Fruit fly (Drosophila melanogaster) whole organism, embryonic: Measurements from ENCODE around the gene CG5515.

Experiments
- Aef1 ChIP-seq: fragments of 200-800 bp; sonication (Bioruptor generic); IDR thresholded peaks from 3 replicates; pipeline ENCODE4 v1.3.6; 2022; ENCODE audit warnings: missing biosample characterization, missing genetic modification characterization
- BEAF-32 ChIP-seq: fragments of 200-800 bp; sonication (Bioruptor generic); optimal IDR thresholded peaks from 3 replicates; lab custom pipeline; 2017; ENCODE audit warnings: missing biosample characterization, missing genetic modification characterization, mild to moderate bottlenecking, moderate library complexity, missing genetic modification reagents
- Blimp-1 ChIP-seq: fragments of 200-800 bp; sonication (Bioruptor generic); optimal IDR thresholded peaks from 3 replicates; lab custom pipeline; 2018; ENCODE audit warnings: missing biosample characterization, missing genetic modification characterization, mild to moderate bottlenecking, moderate library complexity, missing genetic modification reagents
- CG11504 ChIP-seq: fragments of 200-800 bp; sonication (Bioruptor generic); optimal IDR thresholded peaks from 3 replicates; lab custom pipeline; 2019; ENCODE audit warnings: missing biosample characterization, mild to moderate bottlenecking, missing genetic modification characterization, moderate library complexity
- CG12391 ChIP-seq: fragments of 200-800 bp; sonication (Bioruptor generic); optimal IDR thresholded peaks from 3 replicates; lab custom pipeline; 2018; ENCODE audit warnings: missing biosample characterization, mild to moderate bottlenecking, missing genetic modification characterization, moderate library complexity
- CG12659 ChIP-seq: fragments of 200-800 bp; sonication (Bioruptor generic); optimal IDR thresholded peaks from 3 replicates; lab custom pipeline; 2017; ENCODE audit warnings: mild to moderate bottlenecking, missing biosample characterization, missing genetic modification reagents, missing genetic modification characterization
- CG12942 ChIP-seq: fragments of 200-800 bp; sonication (Bioruptor generic); optimal IDR thresholded peaks from 3 replicates; lab custom pipeline; 2016; ENCODE audit warnings: missing biosample characterization, missing genetic modification characterization
- CG14667 ChIP-seq: fragments of 200-800 bp; sonication (Bioruptor generic); IDR thresholded peaks from 2 replicates; pipeline ENCODE4 v1.3.6; 2022; ENCODE audit warnings: missing biosample characterization, missing genetic modification characterization
- CG16863 ChIP-seq: fragments of 200-800 bp; sonication (Bioruptor generic); optimal IDR thresholded peaks from 3 replicates; lab custom pipeline; 2016; ENCODE audit warnings: missing biosample characterization, missing genetic modification characterization
- CG17186 ChIP-seq: fragments of 200-800 bp; sonication (Bioruptor generic); optimal IDR thresholded peaks from 3 replicates; lab custom pipeline; 2017; ENCODE audit warnings: missing biosample characterization, missing genetic modification reagents, missing genetic modification characterization
- CG17361 ChIP-seq: fragments of 200-800 bp; sonication (Bioruptor generic); IDR thresholded peaks from 3 replicates; pipeline ENCODE4 v1.3.6; 2022; ENCODE audit warnings: missing biosample characterization, missing genetic modification characterization
- CG18476 ChIP-seq: fragments of 200-800 bp; sonication (Bioruptor generic); optimal IDR thresholded peaks from 2 replicates; lab custom pipeline; 2016; ENCODE audit warnings: missing biosample characterization, mild to moderate bottlenecking, missing genetic modification characterization
- CG18599 ChIP-seq: fragments of 200-800 bp; sonication (Bioruptor generic); optimal IDR thresholded peaks from 3 replicates; lab custom pipeline; 2017; ENCODE audit warnings: missing biosample characterization, missing genetic modification characterization, mild to moderate bottlenecking, moderate library complexity, missing genetic modification reagents
- CG2129 ChIP-seq: fragments of 200-800 bp; sonication (Bioruptor generic); IDR thresholded peaks from 2 replicates; pipeline ENCODE4 v1.3.6; 2022; ENCODE audit warnings: missing biosample characterization, missing genetic modification characterization; ENCODE audit not compliant: partially characterized antibody
- CG2712 ChIP-seq: fragments of 200-800 bp; optimal IDR thresholded peaks from 3 replicates; lab custom pipeline; 2019; ENCODE audit warnings: missing biosample characterization, mild to moderate bottlenecking, missing genetic modification characterization, moderate library complexity
- CG34422 ChIP-seq: fragments of 200-800 bp; sonication (Bioruptor generic); IDR thresholded peaks from 3 replicates; pipeline ENCODE4 v1.3.6; 2022; ENCODE audit warnings: missing biosample characterization, missing genetic modification characterization
- CG4730 ChIP-seq: fragments of 200-800 bp; sonication (Bioruptor generic); IDR thresholded peaks from 2 replicates; pipeline ENCODE4 v1.3.6; 2022; ENCODE audit warnings: missing biosample characterization, missing genetic modification characterization
- CG7357 ChIP-seq: fragments of 200-800 bp; sonication (Bioruptor generic); IDR thresholded peaks from 3 replicates; pipeline ENCODE4 v1.3.6; 2022; ENCODE audit warnings: missing biosample characterization, missing genetic modification characterization
- CG7963 ChIP-seq: fragments of 200-800 bp; sonication (Bioruptor generic); IDR thresholded peaks from 3 replicates; pipeline ENCODE4 v1.3.6; 2022; ENCODE audit warnings: missing biosample characterization, missing genetic modification characterization; ENCODE audit not compliant: partially characterized antibody
- CG9215 ChIP-seq: fragments of 200-800 bp; sonication (Bioruptor generic); IDR thresholded peaks from 2 replicates; pipeline ENCODE4 v1.3.6; 2022; ENCODE audit warnings: missing biosample characterization, missing genetic modification characterization
- CG9727 ChIP-seq: fragments of 200-800 bp; sonication (Bioruptor generic); optimal IDR thresholded peaks from 3 replicates; lab custom pipeline; 2017; ENCODE audit warnings: missing biosample characterization, mild to moderate bottlenecking, missing genetic modification characterization
- E2f1 ChIP-seq: fragments of 200-800 bp; sonication (Bioruptor generic); IDR thresholded peaks from 2 replicates; pipeline ENCODE4 v1.3.6; 2022; ENCODE audit warnings: missing biosample characterization, missing genetic modification characterization
- Hsf ChIP-seq: fragments of 200-800 bp; sonication (Bioruptor generic); optimal IDR thresholded peaks from 3 replicates; lab custom pipeline; 2016; ENCODE audit warnings: missing biosample characterization, missing genetic modification characterization
- Kr ChIP-seq: fragments of 200-800 bp; sonication (Bioruptor generic); optimal IDR thresholded peaks from 2 replicates; lab custom pipeline; 2017; ENCODE audit warnings: missing biosample characterization, mild to moderate bottlenecking, missing genetic modification characterization
- Lim3 ChIP-seq: fragments of 200-800 bp; sonication (Bioruptor generic); IDR thresholded peaks from 2 replicates; pipeline ENCODE4 v1.3.6; 2022; ENCODE audit warnings: missing biosample characterization, missing genetic modification characterization
- Spps ChIP-seq: fragments of 200-800 bp; sonication (Bioruptor generic); optimal IDR thresholded peaks from 2 replicates; lab custom pipeline; 2018; ENCODE audit warnings: missing biosample characterization, mild to moderate bottlenecking, missing genetic modification characterization
- Trl ChIP-seq, 3 experiments: fragments of >200 bp in 2 of 3; fragments of 200-800 bp in 1 of 3; sonication (Bioruptor generic) in 1 of 3; optimal IDR thresholded peaks; 2 replicates in 1 of 3; 3 replicates in 2 of 3; lab custom pipeline; 2016 to 2017; ENCODE audit warnings: missing biosample characterization in 1 of 3, missing genetic modification characterization in 1 of 3
- Vsx1 ChIP-seq: fragments of 200-800 bp; sonication (Bioruptor generic); optimal IDR thresholded peaks from 2 replicates; lab custom pipeline; 2017; ENCODE audit warnings: missing biosample characterization, mild to moderate bottlenecking, missing genetic modification characterization, missing genetic modification reagents
- Xbp1 ChIP-seq: fragments of 200-800 bp; sonication (Bioruptor generic); optimal IDR thresholded peaks from 3 replicates; lab custom pipeline; 2016; ENCODE audit warnings: missing biosample characterization, mild to moderate bottlenecking, missing genetic modification characterization
- ac ChIP-seq: fragments of 200-800 bp; sonication (Bioruptor generic); optimal IDR thresholded peaks from 3 replicates; lab custom pipeline; 2017; ENCODE audit warnings: missing biosample characterization, mild to moderate bottlenecking, missing genetic modification characterization
- ind ChIP-seq: fragments of 200-800 bp; sonication (Bioruptor generic); optimal IDR thresholded peaks from 3 replicates; lab custom pipeline; 2016; ENCODE audit warnings: missing biosample characterization, missing genetic modification characterization
- inv ChIP-seq: fragments of 200-800 bp; sonication (Bioruptor generic); IDR thresholded peaks from 2 replicates; pipeline ENCODE4 v1.3.6; 2022; ENCODE audit warnings: missing biosample characterization, missing genetic modification characterization; ENCODE audit not compliant: partially characterized antibody
- kay ChIP-seq: fragments of 200-800 bp; sonication (Bioruptor generic); optimal IDR thresholded peaks from 2 replicates; lab custom pipeline; 2016; ENCODE audit warnings: missing biosample characterization, missing genetic modification characterization
- nerfin-1 ChIP-seq: fragments of 200-800 bp; sonication (Bioruptor generic); optimal IDR thresholded peaks from 3 replicates; lab custom pipeline; 2019; ENCODE audit warnings: missing biosample characterization, mild to moderate bottlenecking, missing genetic modification characterization, moderate library complexity
- nmo ChIP-seq: fragments of 200-800 bp; sonication (Bioruptor generic); optimal IDR thresholded peaks from 2 replicates; lab custom pipeline; 2018; ENCODE audit warnings: missing biosample characterization, mild to moderate bottlenecking, missing genetic modification characterization, moderate library complexity
- onecut ChIP-seq: fragments of 200-800 bp; sonication (Bioruptor generic); IDR thresholded peaks from 2 replicates; pipeline ENCODE4 v1.3.6; 2022; ENCODE audit warnings: missing biosample characterization, missing genetic modification characterization
- peb ChIP-seq: fragments of 200-800 bp; sonication (Bioruptor generic); IDR thresholded peaks from 2 replicates; pipeline ENCODE4 v1.3.6; 2022; ENCODE audit warnings: missing biosample characterization, missing genetic modification characterization
- pho ChIP-seq: fragments of 200-800 bp; sonication (Bioruptor generic); optimal IDR thresholded peaks from 2 replicates; lab custom pipeline; 2016; ENCODE audit warnings: missing biosample characterization, missing genetic modification characterization
- pnt ChIP-seq: fragments of 200-800 bp; sonication (Bioruptor generic); optimal IDR thresholded peaks from 3 replicates; lab custom pipeline; 2016; ENCODE audit warnings: missing biosample characterization, missing genetic modification characterization
- pros ChIP-seq: fragments of 200-800 bp; sonication (Bioruptor generic); optimal IDR thresholded peaks from 3 replicates; lab custom pipeline; 2019; ENCODE audit warnings: missing biosample characterization, mild to moderate bottlenecking, missing genetic modification characterization, moderate library complexity
- psq ChIP-seq: fragments of 200-800 bp; sonication (Bioruptor generic); optimal IDR thresholded peaks from 2 replicates; lab custom pipeline; 2017; ENCODE audit warnings: missing biosample characterization, missing genetic modification characterization
- row ChIP-seq: fragments of 200-800 bp; sonication (Bioruptor generic); IDR thresholded peaks from 3 replicates; pipeline ENCODE4 v1.3.6; 2022; ENCODE audit warnings: missing biosample characterization, missing genetic modification characterization
- salm ChIP-seq: fragments of 200-800 bp; sonication (Bioruptor generic); optimal IDR thresholded peaks from 2 replicates; lab custom pipeline; 2018; ENCODE audit warnings: missing biosample characterization, mild to moderate bottlenecking, missing genetic modification characterization
- slou ChIP-seq: fragments of 200-800 bp; sonication (Bioruptor generic); optimal IDR thresholded peaks from 3 replicates; lab custom pipeline; 2016; ENCODE audit warnings: missing biosample characterization, missing genetic modification characterization
- sna ChIP-seq: fragments of 200-800 bp; sonication (Bioruptor generic); IDR thresholded peaks from 2 replicates; pipeline ENCODE4 v1.3.6; 2022; ENCODE audit warnings: missing biosample characterization, missing genetic modification characterization; ENCODE audit not compliant: partially characterized antibody
- sqz ChIP-seq: fragments of 200-800 bp; sonication (Bioruptor generic); optimal IDR thresholded peaks from 3 replicates; lab custom pipeline; 2018; ENCODE audit warnings: missing biosample characterization, mild to moderate bottlenecking, missing genetic modification characterization
- tin ChIP-seq: fragments of 200-800 bp; sonication (Bioruptor generic); optimal IDR thresholded peaks from 3 replicates; lab custom pipeline; 2016; ENCODE audit warnings: missing biosample characterization, missing genetic modification characterization
- tup ChIP-seq: fragments of 200-800 bp; sonication (Bioruptor generic); optimal IDR thresholded peaks from 2 replicates; lab custom pipeline; 2016; ENCODE audit warnings: missing biosample characterization, mild to moderate bottlenecking, missing genetic modification characterization, moderate library complexity
- z ChIP-seq: fragments of 200-800 bp; sonication (Bioruptor generic); IDR thresholded peaks from 3 replicates; pipeline ENCODE4 v1.3.6; 2022; ENCODE audit warnings: missing biosample characterization, missing genetic modification characterization
- zf30C ChIP-seq: fragments of 200-800 bp; sonication (Bioruptor generic); optimal IDR thresholded peaks from 3 replicates; lab custom pipeline; 2018; ENCODE audit warnings: missing biosample characterization, mild to moderate bottlenecking, missing genetic modification characterization
- zfh1 ChIP-seq: fragments of 200-800 bp; sonication (Bioruptor generic); IDR thresholded peaks from 3 replicates; pipeline ENCODE4 v1.3.6; 2022; ENCODE audit warnings: missing biosample characterization, missing genetic modification characterization

The CG5515 gene

dm6 chr3R:24148838-24149237 lies 39.9 kb downstream of the CG5515 start, which contains the start of gene Slimp (continued):
- no peak for TF ChIP-seq salm (tag; lab: Kevin White, UChicago)
- TF ChIP-seq CG17186: no peak
- TF ChIP-seq Hsf: peak; percentile 7
- TF ChIP-seq E2f1 (GFP tag; lab: Robert Waterston, UW): no peak
- peak; percentile 14 for TF ChIP-seq CG12659 (GFP tag; lab: Kevin White, UChicago)
- TF ChIP-seq CG17361: 0 out of 3 replicates have a peak, but pooled peaks have one; percentile 32
- TF ChIP-seq ac (GFP tag; lab: Kevin White, UChicago): no peak
- no peak for TF ChIP-seq slou (GFP tag; lab: Kevin White, UChicago)
- TF ChIP-seq CG16863 (GFP tag; lab: Kevin White, UChicago): no peak
- no peak for TF ChIP-seq tup (GFP tag; lab: Kevin White, UChicago)
- TF ChIP-seq row (GFP tag; lab: Robert Waterston, UW): peak; percentile 47; the same call in 2 of the 3 replicates
- TF ChIP-seq CG12391: peak; percentile 40
- TF ChIP-seq z (GFP tag; lab: Robert Waterston, UW): no peak
- TF ChIP-seq ind (GFP tag; lab: Kevin White, UChicago): no peak
- TF ChIP-seq Lim3 (GFP tag; lab: Robert Waterston, UW): no peak
- peak; percentile 48 for TF ChIP-seq CG2712 (tag; lab: Kevin White, UChicago)
- TF ChIP-seq nmo (GFP tag; lab: Kevin White, UChicago): peak; percentile 25
- TF ChIP-seq Trl (optimal IDR thresholded peaks at IDR 0.05; lab: Kevin White, UChicago): no peak
- TF ChIP-seq Trl (GFP tag; optimal IDR thresholded peaks at IDR 0.05; lab: Kevin White, UChicago): no peak
- TF ChIP-seq Kr (GFP tag; lab: Kevin White, UChicago): no peak
- TF ChIP-seq BEAF-32: peak; percentile 16
- TF ChIP-seq Xbp1: peak; percentile 5
- TF ChIP-seq Blimp-1 (GFP tag; lab: Kevin White, UChicago): peak; percentile 6
- peak; percentile 42 for TF ChIP-seq CG18599 (GFP tag; lab: Kevin White, UChicago)
- TF ChIP-seq CG18476: no peak
- no peak for TF ChIP-seq CG12942 (GFP tag; lab: Kevin White, UChicago)
- no peak for TF ChIP-seq pros
- TF ChIP-seq Vsx1 (GFP tag; lab: Kevin White, UChicago): no peak
- TF ChIP-seq peb (GFP tag; lab: Robert Waterston, UW): no peak
- no peak for TF ChIP-seq CG4730 (GFP tag; lab: Robert Waterston, UW)
- TF ChIP-seq sna (GFP tag; lab: Robert Waterston, UW): peak; percentile 20; the same call in 1 of the 2 replicates
- TF ChIP-seq pho (GFP tag; lab: Kevin White, UChicago): no peak
- TF ChIP-seq CG7357 (GFP tag; lab: Robert Waterston, UW): no peak
- peak; percentile 69 for TF ChIP-seq sqz (GFP tag; lab: Kevin White, UChicago)
- TF ChIP-seq CG34422 (GFP tag; lab: Robert Waterston, UW): peak; percentile 49; the same call in 1 of the 3 replicates
- TF ChIP-seq CG9727 (GFP tag; lab: Kevin White, UChicago): no peak
- TF ChIP-seq Aef1 (GFP tag; lab: Robert Waterston, UW): no peak
- no peak for TF ChIP-seq onecut (GFP tag; lab: Robert Waterston, UW)
- no peak for TF ChIP-seq zf30C (GFP tag; lab: Kevin White, UChicago)
- peak; percentile 1 for TF ChIP-seq tin (GFP tag; lab: Kevin White, UChicago)
- no peak for TF ChIP-seq zfh1 (GFP tag; lab: Robert Waterston, UW)
- no peak for TF ChIP-seq inv (GFP tag; lab: Robert Waterston, UW)
- TF ChIP-seq pnt (GFP tag; lab: Kevin White, UChicago): no peak
- peak; percentile 33 for TF ChIP-seq CG11504 (tag; lab: Kevin White, UChicago)
- no peak for TF ChIP-seq CG9215 (GFP tag; lab: Robert Waterston, UW)
- no peak for TF ChIP-seq Spps (tag; lab: Kevin White, UChicago)
- no peak for TF ChIP-seq psq (GFP tag; lab: Kevin White, UChicago)
- TF ChIP-seq CG2129: no peak
- no peak for TF ChIP-seq kay (GFP tag; lab: Kevin White, UChicago)
- no peak for TF ChIP-seq nerfin-1
- TF ChIP-seq CG7963 (GFP tag; lab: Robert Waterston, UW): no peak
- no peak for TF ChIP-seq CG14667
